Worm (Caenorhabditis elegans) whole organism, L3 larva: ENCODE results near the gene C35B1.5.

Experiments
- R02D3.7 ChIP-seq: fragments of 150-350 bp; optimal IDR thresholded peaks from 2 replicates; lab custom pipeline; 2014; ENCODE audit warnings: missing biosample characterization, missing genetic modification characterization
- ZK546.5 ChIP-seq: sonication (generic microtip); optimal IDR thresholded peaks from 2 replicates; lab custom pipeline; 2017; ENCODE audit warnings: missing biosample characterization, missing genetic modification characterization
- aly-2 ChIP-seq: fragments of 150-350 bp; optimal IDR thresholded peaks from 2 replicates; lab custom pipeline; 2014; ENCODE audit warnings: missing biosample characterization, missing genetic modification characterization
- ceh-28 ChIP-seq: fragments of 150-350 bp; optimal IDR thresholded peaks from 2 replicates; lab custom pipeline; 2014; ENCODE audit warnings: missing biosample characterization, missing genetic modification reagents, missing genetic modification characterization
- ceh-9 ChIP-seq: sonication (generic microtip); optimal IDR thresholded peaks from 2 replicates; lab custom pipeline; 2018; ENCODE audit warnings: missing biosample characterization, missing genetic modification characterization
- egl-27 ChIP-seq: sonication (generic microtip); optimal IDR thresholded peaks from 4 replicates; lab custom pipeline; 2017; ENCODE audit warnings: missing biosample characterization, missing genetic modification reagents, missing genetic modification characterization
- egl-5 ChIP-seq: fragments of 150-350 bp; optimal IDR thresholded peaks from 2 replicates; lab custom pipeline; 2017; ENCODE audit warnings: missing biosample characterization, missing genetic modification reagents, missing genetic modification characterization, inconsistent platforms
- elt-1 ChIP-seq: fragments of 150-350 bp; optimal IDR thresholded peaks from 2 replicates; lab custom pipeline; 2014; ENCODE audit warnings: missing biosample characterization, missing genetic modification characterization
- elt-3 ChIP-seq, 3 experiments: fragments of 150-350 bp in 1 of 3; sonication (generic microtip) in 2 of 3; optimal IDR thresholded peaks; 2 replicates in 2 of 3; 4 replicates in 1 of 3; lab custom pipeline; 2014 to 2017; ENCODE audit warnings: missing biosample characterization in 3 of 3, missing genetic modification characterization in 3 of 3
- eor-1 ChIP-seq, 2 experiments: fragments of 150-350 bp; optimal IDR thresholded peaks; 2 replicates each; lab custom pipeline; 2014 to 2018; ENCODE audit warnings: missing biosample characterization in 2 of 2, missing genetic modification characterization in 2 of 2
- fkh-10 ChIP-seq: sonication (generic microtip); optimal IDR thresholded peaks from 2 replicates; lab custom pipeline; 2017; ENCODE audit warnings: missing biosample characterization, missing genetic modification reagents, missing genetic modification characterization
- fkh-2 ChIP-seq: fragments of 150-350 bp; optimal IDR thresholded peaks from 2 replicates; lab custom pipeline; 2014; ENCODE audit warnings: missing biosample characterization, missing genetic modification reagents, missing genetic modification characterization
- fos-1 ChIP-seq: fragments of 150-350 bp; optimal IDR thresholded peaks from 2 replicates; lab custom pipeline; 2014; ENCODE audit warnings: missing biosample characterization, missing genetic modification characterization
- hmg-11 ChIP-seq: sonication (generic microtip); optimal IDR thresholded peaks from 2 replicates; lab custom pipeline; 2016; ENCODE audit warnings: missing genetic modification characterization, missing compliant biosample characterization
- lsy-12 ChIP-seq: sonication (generic microtip); optimal IDR thresholded peaks from 2 replicates; lab custom pipeline; 2016; ENCODE audit warnings: mild to moderate bottlenecking, missing genetic modification characterization, missing compliant biosample characterization
- mdl-1 ChIP-seq: fragments of 150-350 bp; optimal IDR thresholded peaks from 2 replicates; lab custom pipeline; 2014; ENCODE audit warnings: missing biosample characterization, missing genetic modification characterization
- mml-1 ChIP-seq: fragments of 150-350 bp; sonication (generic microtip); optimal IDR thresholded peaks from 3 replicates; lab custom pipeline; 2014; ENCODE audit warnings: missing biosample characterization, missing genetic modification characterization
- nfya-1 ChIP-seq: sonication (generic microtip); optimal IDR thresholded peaks from 2 replicates; lab custom pipeline; 2017; ENCODE audit warnings: missing genetic modification characterization, mild to moderate bottlenecking, missing compliant biosample characterization, antibody characterized with exemption, moderate library complexity; ENCODE audit not compliant: insufficient read depth
- nhr-12 ChIP-seq: fragments of 150-350 bp; optimal IDR thresholded peaks from 2 replicates; lab custom pipeline; 2014; ENCODE audit warnings: missing biosample characterization, missing genetic modification characterization
- nhr-23 ChIP-seq: fragments of 150-350 bp; optimal IDR thresholded peaks from 2 replicates; lab custom pipeline; 2014; ENCODE audit warnings: missing biosample characterization, missing genetic modification reagents, missing genetic modification characterization
- nhr-237 ChIP-seq: fragments of 150-350 bp; optimal IDR thresholded peaks from 2 replicates; lab custom pipeline; 2014; ENCODE audit warnings: missing biosample characterization, missing genetic modification characterization
- nhr-25 ChIP-seq: sonication (generic microtip); optimal IDR thresholded peaks from 2 replicates; lab custom pipeline; 2017; ENCODE audit warnings: missing biosample characterization, missing genetic modification characterization
- nhr-28 ChIP-seq: fragments of 150-350 bp; optimal IDR thresholded peaks from 2 replicates; lab custom pipeline; 2014; ENCODE audit warnings: missing biosample characterization, missing genetic modification characterization
- nhr-43 ChIP-seq: sonication (generic microtip); optimal IDR thresholded peaks from 2 replicates; lab custom pipeline; 2016; ENCODE audit warnings: mild to moderate bottlenecking, missing genetic modification characterization, missing compliant biosample characterization; ENCODE audit not compliant: poor library complexity, severe bottlenecking
- nhr-67 ChIP-seq: fragments of 150-350 bp; optimal IDR thresholded peaks from 2 replicates; lab custom pipeline; 2014; ENCODE audit warnings: missing biosample characterization, missing genetic modification characterization
- nhr-76 ChIP-seq: fragments of 150-350 bp; sonication (generic microtip); optimal IDR thresholded peaks from 5 replicates; lab custom pipeline; 2014; ENCODE audit warnings: missing biosample characterization, missing genetic modification characterization
- nhr-77 ChIP-seq: fragments of 150-350 bp; optimal IDR thresholded peaks from 2 replicates; lab custom pipeline; 2014; ENCODE audit warnings: missing biosample characterization, missing genetic modification characterization
- pha-4 ChIP-seq: fragments of 150-350 bp; optimal IDR thresholded peaks from 2 replicates; lab custom pipeline; 2014; ENCODE audit warnings: missing biosample characterization, missing genetic modification reagents, missing genetic modification characterization
- pqm-1 ChIP-seq: fragments of 150-350 bp; optimal IDR thresholded peaks from 2 replicates; lab custom pipeline; 2017; ENCODE audit warnings: missing biosample characterization, missing genetic modification characterization, inconsistent platforms
- skn-1 ChIP-seq: fragments of 150-350 bp; optimal IDR thresholded peaks from 2 replicates; lab custom pipeline; 2014; ENCODE audit warnings: missing biosample characterization, missing genetic modification characterization
- tbx-2 ChIP-seq: sonication (generic microtip); optimal IDR thresholded peaks from 2 replicates; lab custom pipeline; 2016; ENCODE audit warnings: mild to moderate bottlenecking, missing genetic modification characterization, missing compliant biosample characterization
- unc-39 ChIP-seq: sonication (generic microtip); optimal IDR thresholded peaks from 4 replicates; lab custom pipeline; 2017; ENCODE audit warnings: missing biosample characterization, missing genetic modification characterization
- unc-62 ChIP-seq: fragments of 150-350 bp; sonication (generic microtip); optimal IDR thresholded peaks from 4 replicates; lab custom pipeline; 2014; ENCODE audit warnings: missing biosample characterization, missing genetic modification reagents, missing genetic modification characterization
- ztf-4 ChIP-seq: fragments of 150-350 bp; optimal IDR thresholded peaks from 2 replicates; lab custom pipeline; 2014; ENCODE audit warnings: missing biosample characterization, missing genetic modification characterization

The C35B1.5 gene

DNA sequence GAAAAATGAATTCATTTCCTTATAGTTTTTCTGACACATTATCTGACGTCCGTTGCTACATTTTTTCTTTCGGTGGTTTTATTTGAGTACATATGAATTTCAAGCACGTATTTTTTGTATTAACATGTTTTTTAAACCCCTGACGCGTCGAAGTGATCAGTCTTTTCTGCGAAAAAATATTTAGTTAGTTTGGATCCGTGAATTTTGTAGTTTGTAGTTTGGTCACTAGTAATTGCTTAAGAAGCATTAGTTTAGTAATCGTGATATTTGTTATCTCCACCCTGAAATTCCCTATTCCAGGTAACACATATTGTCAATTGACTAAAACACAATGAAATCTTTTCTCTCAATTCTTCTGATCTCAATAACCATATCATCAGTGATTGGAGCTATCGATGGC lies 24.8 kb upstream of the C35B1.5 start, which contains the start of gene C35B1.7:
Gene C35B1.7, plus strand, starts transcription at position 301 of the 400 bp plus-strand sequence.
- no peak for TF ChIP-seq ceh-28 (tag; lab: Kevin White, UChicago)
- TF ChIP-seq elt-3 (tag; optimal IDR thresholded peaks at IDR 0.05; lab: Kevin White, UChicago), result no peak
- TF ChIP-seq lsy-12, result no peak
- TF ChIP-seq nhr-25 (tag; lab: Kevin White, UChicago), result no peak
- no peak for TF ChIP-seq mdl-1
- no peak for TF ChIP-seq aly-2
- TF ChIP-seq nhr-12 (tag; lab: Kevin White, UChicago), result no peak
- TF ChIP-seq tbx-2, result no peak
- no peak for TF ChIP-seq nhr-77 (tag; lab: Kevin White, UChicago)
- no peak for TF ChIP-seq unc-39 (tag; lab: Kevin White, UChicago)
- TF ChIP-seq skn-1 (tag; lab: Kevin White, UChicago), result no peak
- no peak for TF ChIP-seq nhr-67 (tag; lab: Kevin White, UChicago)
- TF ChIP-seq unc-62, result no peak
- TF ChIP-seq R02D3.7 (tag; lab: Kevin White, UChicago), result no peak
- TF ChIP-seq egl-5, result no peak
- TF ChIP-seq ceh-9 (tag; lab: Kevin White, UChicago), result no peak
- no peak for TF ChIP-seq egl-27 (tag; lab: Kevin White, UChicago)
- TF ChIP-seq mml-1 (tag; lab: Kevin White, UChicago), result no peak
- no peak for TF ChIP-seq eor-1 (tag; optimal IDR thresholded peaks at IDR 0.05; lab: Kevin White, UChicago)
- no peak for TF ChIP-seq fos-1 (tag; lab: Kevin White, UChicago)

ce11 chrIV:4102720-4103119 lies 18.7 kb upstream of the C35B1.5 start, which contains the start of gene ubc-1:
Gene ubc-1, plus strand, starts transcription at chrIV:4103020.
- TF ChIP-seq nhr-77 (tag; lab: Kevin White, UChicago) (no peak), unc-39 (tag; lab: Kevin White, UChicago) (no peak), pqm-1 (tag; lab: Kevin White, UChicago) (no peak), nhr-43 (no peak), fkh-10 (GFP tag; lab: Kevin White, UChicago) (no peak), nhr-28 (tag; lab: Kevin White, UChicago) (no peak), ztf-4 (tag; lab: Kevin White, UChicago) (no peak), fkh-2 (tag; lab: Kevin White, UChicago) (no peak), elt-3 (tag; optimal IDR thresholded peaks at IDR 0.05; lab: Kevin White, UChicago) (no peak), tbx-2 (no peak), nhr-67 (tag; lab: Kevin White, UChicago) (no peak)
- TF ChIP-seq, all 47 proteins: peak for 0

ce11 chrIV:4099773-4100172 lies 15.8 kb upstream of the C35B1.5 start:
- TF ChIP-seq nfya-1 (tag; lab: Kevin White, UChicago) (peak; percentile 19), elt-1 (tag; lab: Kevin White, UChicago) (no peak)

ce11 chrIV:4096940-4097339 lies 12.9 kb upstream of the C35B1.5 start:
- no peak for TF ChIP-seq mdl-1
- no peak for TF ChIP-seq ceh-9 (tag; lab: Kevin White, UChicago)
- no peak for TF ChIP-seq egl-27 (tag; lab: Kevin White, UChicago)
- no peak for TF ChIP-seq nhr-76 (tag; lab: Kevin White, UChicago)
- no peak for TF ChIP-seq nhr-23 (tag; lab: Kevin White, UChicago)
- no peak for TF ChIP-seq eor-1 (tag; optimal IDR thresholded peaks at IDR 0.05; lab: Kevin White, UChicago)
- TF ChIP-seq ceh-28 (tag; lab: Kevin White, UChicago), result no peak
- no peak for TF ChIP-seq skn-1 (tag; lab: Kevin White, UChicago)
- no peak for TF ChIP-seq fos-1 (tag; lab: Kevin White, UChicago)
- TF ChIP-seq hmg-11 (tag; lab: Kevin White, UChicago), result no peak
- TF ChIP-seq fkh-10 (GFP tag; lab: Kevin White, UChicago), result no peak
- no peak for TF ChIP-seq mml-1 (tag; lab: Kevin White, UChicago)
- no peak for TF ChIP-seq unc-39 (tag; lab: Kevin White, UChicago)
- no peak for TF ChIP-seq elt-3 (tag; optimal IDR thresholded peaks at IDR 0.05; lab: Kevin White, UChicago)
- no peak for TF ChIP-seq nhr-77 (tag; lab: Kevin White, UChicago)
- TF ChIP-seq nhr-237 (tag; lab: Kevin White, UChicago), result no peak
- no peak for TF ChIP-seq pha-4 (tag; lab: Kevin White, UChicago)
- no peak for TF ChIP-seq ZK546.5
